Worm (Caenorhabditis elegans): ENCODE data around the gene F55G1.15.

DNA sequence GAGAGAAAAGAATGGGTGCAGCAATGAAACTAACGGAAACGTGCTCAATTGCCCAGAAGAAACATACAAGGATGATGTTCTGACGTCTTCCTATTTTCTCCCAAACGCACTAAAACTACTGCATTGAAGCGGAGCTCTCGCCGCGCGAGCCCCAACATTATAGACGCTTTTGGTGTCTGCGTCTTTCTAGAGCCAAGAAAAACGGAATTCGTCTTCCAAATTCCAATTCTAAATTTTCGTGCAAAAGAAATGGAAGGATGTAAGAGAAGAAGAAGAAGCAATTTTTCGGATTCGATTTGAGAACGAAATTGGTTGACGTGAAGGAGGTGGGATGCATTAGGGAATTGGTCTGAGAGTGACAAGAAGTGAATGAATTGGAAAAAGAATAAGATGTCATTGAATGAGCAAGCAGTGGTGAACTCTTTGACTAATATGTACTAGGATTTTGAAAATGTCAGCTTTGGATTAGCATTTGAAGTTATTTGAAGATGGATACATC lies 47.5 kb downstream of the F55G1.15 start:
- no peak for TF ChIP-seq ztf-11 (tag; optimal IDR thresholded peaks at IDR 0.05)
- TF ChIP-seq aly-2 (tag; optimal IDR thresholded peaks at IDR 0.05), result no peak
- no peak for TF ChIP-seq snpc-4 (tag; optimal IDR thresholded peaks at IDR 0.05)
- TF ChIP-seq unc-39 (tag; optimal IDR thresholded peaks at IDR 0.05), result no peak
- TF ChIP-seq nhr-77 (tag; optimal IDR thresholded peaks at IDR 0.05), result no peak
- TF ChIP-seq mdl-1 (tag; optimal IDR thresholded peaks at IDR 0.05), result no peak
- TF ChIP-seq nhr-76 (tag; optimal IDR thresholded peaks at IDR 0.05), result no peak
- no peak for TF ChIP-seq pha-4 (tag; optimal IDR thresholded peaks at IDR 0.05)
- TF ChIP-seq ceh-82 (tag; optimal IDR thresholded peaks at IDR 0.05), result no peak

Data from whole organism, L3 larva.